Worm (Caenorhabditis elegans) whole organism, L2 larva: ENCODE data around the gene M03B6.3.

Experiments used
- lsy-2 ChIP-seq, 2 experiments: fragments of 150-350 bp in 1 of 2; sonication (generic microtip) in 1 of 2; optimal IDR thresholded peaks; 2 replicates each; lab custom pipeline; 2014 to 2017; ENCODE audit warnings: missing biosample characterization in 2 of 2, missing genetic modification characterization in 2 of 2
- peb-1 ChIP-seq: fragments of 150-350 bp; optimal IDR thresholded peaks from 2 replicates; lab custom pipeline; 2014; ENCODE audit warnings: missing biosample characterization, missing genetic modification characterization

- TF ChIP-seq peb-1 (tag; lab: Kevin White, UChicago) = no peak
- no peak for TF ChIP-seq lsy-2 (tag; optimal IDR thresholded peaks at IDR 0.05; lab: Kevin White, UChicago)
Observed at ce11 chrX:13881760-13882369, 17.8 kb upstream of the M03B6.3 start.
